Worm (Caenorhabditis elegans): ENCODE results near the gene C16C8.5.

ce11 chrII:3472817-3473216, 27.6 kb upstream of the C16C8.5 start, which contains the start of gene Y49F6B.6:
- TF ChIP-seq him-1 (tag; optimal IDR thresholded peaks at IDR 0.05): no peak
- no peak for TF ChIP-seq W03F9.2 (tag; optimal IDR thresholded peaks at IDR 0.05)

Data from whole organism, L4/young adult.